Worm (Caenorhabditis elegans) whole organism, early embryonic: ENCODE data around the gene T07C12.10.

ENCODE experiments used
- B0310.2 ChIP-seq: sonication (generic microtip); optimal IDR thresholded peaks from 2 replicates; lab custom pipeline; 2016; ENCODE audit warnings: mild to moderate bottlenecking, missing genetic modification characterization, missing compliant biosample characterization
- F13C5.2 ChIP-seq: sonication (generic microtip); optimal IDR thresholded peaks from 2 replicates; lab custom pipeline; 2017; ENCODE audit warnings: mild to moderate bottlenecking, missing genetic modification characterization, inconsistent platforms, missing compliant biosample characterization
- aly-1 ChIP-seq: sonication (generic microtip); optimal IDR thresholded peaks from 2 replicates; lab custom pipeline; 2016; ENCODE audit warnings: missing genetic modification characterization, missing compliant biosample characterization
- ceh-13 ChIP-seq: fragments of 200-800 bp; sonication (Bioruptor generic); optimal IDR thresholded peaks from 2 replicates; lab custom pipeline; 2018; ENCODE audit warnings: mild to moderate bottlenecking, missing genetic modification characterization, missing compliant biosample characterization
- flt-1 ChIP-seq: fragments of 200-800 bp; sonication (Bioruptor generic); IDR thresholded peaks from 2 replicates; pipeline ENCODE4 v1.3.6; 2022; ENCODE audit warnings: missing genetic modification characterization, missing compliant biosample characterization
- hmbx-1 ChIP-seq: sonication (generic microtip); optimal IDR thresholded peaks from 2 replicates; lab custom pipeline; 2016; ENCODE audit warnings: mild to moderate bottlenecking, missing genetic modification characterization, missing compliant biosample characterization
- hnd-1 ChIP-seq: sonication (generic microtip); optimal IDR thresholded peaks from 2 replicates; lab custom pipeline; 2016; ENCODE audit warnings: missing genetic modification characterization, missing compliant biosample characterization
- pes-1 ChIP-seq: fragments of 200-800 bp; sonication (Bioruptor generic); IDR thresholded peaks from 2 replicates; pipeline ENCODE4 v1.3.6; 2022; ENCODE audit warnings: missing genetic modification reagents, missing genetic modification characterization, missing compliant biosample characterization
- scrt-1 ChIP-seq: fragments of 200-800 bp; sonication (Bioruptor generic); IDR thresholded peaks from 2 replicates; pipeline ENCODE4 v1.3.6; 2022; ENCODE audit warnings: missing genetic modification characterization, missing compliant biosample characterization
- tbx-11 ChIP-seq: fragments of 200-800 bp; sonication (Bioruptor generic); IDR thresholded peaks from 2 replicates; pipeline ENCODE4 v1.3.6; 2022; ENCODE audit warnings: missing genetic modification characterization, missing compliant biosample characterization

Gene T07C12.10

ce11 chrV:9913863-9914262 is 46.4 kb downstream of the T07C12.10 start, which contains the start of gene fipr-10:
Gene fipr-10, plus strand, starts transcription at chrV:9914163.
- no peak for TF ChIP-seq hmbx-1 (tag; lab: Kevin White, UChicago)
- no peak for TF ChIP-seq ceh-13 (GFP tag; lab: Kevin White, UChicago)
- no peak for TF ChIP-seq tbx-11 (GFP tag; lab: Robert Waterston, UW)
- no peak for TF ChIP-seq hnd-1 (tag; lab: Kevin White, UChicago)
- no peak for TF ChIP-seq flt-1 (GFP tag; lab: Robert Waterston, UW)
- TF ChIP-seq F13C5.2 (tag; lab: Kevin White, UChicago) = no peak
- no peak for TF ChIP-seq aly-1 (tag; lab: Kevin White, UChicago)
- no peak for TF ChIP-seq pes-1 (GFP tag; lab: Robert Waterston, UW)
- no peak for TF ChIP-seq B0310.2 (tag; lab: Kevin White, UChicago)
- TF ChIP-seq scrt-1 (GFP tag; lab: Robert Waterston, UW) = no peak

- no peak for TF ChIP-seq ceh-13 (GFP tag; lab: Kevin White, UChicago)
- no peak for TF ChIP-seq hnd-1 (tag; lab: Kevin White, UChicago)
- TF ChIP-seq pes-1 (GFP tag; lab: Robert Waterston, UW) = no peak
- no peak for TF ChIP-seq B0310.2 (tag; lab: Kevin White, UChicago)
- TF ChIP-seq aly-1 (tag; lab: Kevin White, UChicago) = no peak
These were observed 49.1 kb downstream of the T07C12.10 start for ce11 chrV:9911165-9911564.
